Worm (Caenorhabditis elegans): ENCODE measurements around the gene cest-2.1.
A peak's percentile ranks its signal among the peaks of the same experiment; 100 is the strongest.

Gene cest-2.1

DNA sequence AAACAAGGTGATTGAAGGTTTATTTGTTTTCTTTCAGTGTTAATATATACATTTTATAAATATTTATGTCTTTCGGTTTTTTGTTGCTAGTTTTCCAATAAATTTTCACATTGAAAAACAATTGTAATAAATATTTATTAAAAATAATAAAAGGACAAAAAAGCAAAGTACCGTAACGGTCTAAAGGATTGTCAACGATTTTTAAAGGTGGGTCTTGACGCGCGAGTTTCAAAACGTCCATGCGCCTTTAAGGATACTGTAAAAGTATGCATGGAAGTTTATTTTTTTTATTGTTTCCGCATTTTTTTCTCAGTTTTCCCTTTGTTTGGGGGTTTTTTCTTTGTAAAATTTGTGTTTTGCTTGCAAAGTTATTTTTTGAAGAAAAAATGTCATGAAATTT lies 21.6 kb upstream of the cest-2.1 start:
- no peak for TF ChIP-seq hlh-8 (tag; optimal IDR thresholded peaks at IDR 0.05)
- TF ChIP-seq eyg-1 (tag; optimal IDR thresholded peaks at IDR 0.05) = no peak
- no peak for TF ChIP-seq ceh-48 (tag; optimal IDR thresholded peaks at IDR 0.05)
- TF ChIP-seq zip-5 (tag; optimal IDR thresholded peaks at IDR 0.05) = no peak
- TF ChIP-seq tbx-2 (tag; optimal IDR thresholded peaks at IDR 0.05) = no peak
- no peak for TF ChIP-seq dmd-4 (tag; optimal IDR thresholded peaks at IDR 0.05; ENCODE audit: borderline replicate concordance)
- TF ChIP-seq pqm-1 (tag; optimal IDR thresholded peaks at IDR 0.05) = no peak
- no peak for TF ChIP-seq ceh-19 (GFP tag; optimal IDR thresholded peaks at IDR 0.05)
- no peak for TF ChIP-seq lin-11 (tag; optimal IDR thresholded peaks at IDR 0.05)
- TF ChIP-seq ceh-14 (tag; optimal IDR thresholded peaks at IDR 0.05) = no peak
- TF ChIP-seq elt-2 (tag; optimal IDR thresholded peaks at IDR 0.05) = no peak
- no peak for TF ChIP-seq nhr-232 (tag; optimal IDR thresholded peaks at IDR 0.05)
- TF ChIP-seq hlh-6 (tag; optimal IDR thresholded peaks at IDR 0.05) = no peak
- no peak for TF ChIP-seq gmeb-2 (tag; optimal IDR thresholded peaks at IDR 0.05)
- TF ChIP-seq che-1 (tag; optimal IDR thresholded peaks at IDR 0.05) = no peak
- TF ChIP-seq K02D7.2 (tag; optimal IDR thresholded peaks at IDR 0.05) = no peak
- TF ChIP-seq sdc-2 (tag; optimal IDR thresholded peaks at IDR 0.05) = no peak
- no peak for TF ChIP-seq madf-2 (tag; optimal IDR thresholded peaks at IDR 0.05)

DNA sequence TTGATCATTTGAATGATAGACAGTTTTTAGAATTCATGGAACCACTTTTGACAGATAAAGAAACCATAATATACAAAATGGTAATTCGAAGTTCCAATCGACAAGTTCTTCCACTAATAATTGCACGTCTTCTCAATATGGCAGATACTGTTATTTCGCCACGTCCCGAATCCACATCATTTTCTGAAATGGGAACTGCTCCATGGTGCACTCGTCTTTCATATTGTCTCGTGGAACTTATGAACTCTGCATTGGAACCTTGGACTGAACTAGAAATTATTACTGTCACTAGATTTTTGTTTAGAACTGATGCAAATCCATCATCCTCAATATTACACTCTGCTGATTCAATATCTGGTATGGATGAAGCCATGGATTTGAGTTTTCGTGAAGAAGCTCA lies 15.8 kb upstream of the cest-2.1 start:
- no peak for TF ChIP-seq elt-2 (tag; optimal IDR thresholded peaks at IDR 0.05)
- no peak for TF ChIP-seq ceh-9 (tag; optimal IDR thresholded peaks at IDR 0.05)

DNA sequence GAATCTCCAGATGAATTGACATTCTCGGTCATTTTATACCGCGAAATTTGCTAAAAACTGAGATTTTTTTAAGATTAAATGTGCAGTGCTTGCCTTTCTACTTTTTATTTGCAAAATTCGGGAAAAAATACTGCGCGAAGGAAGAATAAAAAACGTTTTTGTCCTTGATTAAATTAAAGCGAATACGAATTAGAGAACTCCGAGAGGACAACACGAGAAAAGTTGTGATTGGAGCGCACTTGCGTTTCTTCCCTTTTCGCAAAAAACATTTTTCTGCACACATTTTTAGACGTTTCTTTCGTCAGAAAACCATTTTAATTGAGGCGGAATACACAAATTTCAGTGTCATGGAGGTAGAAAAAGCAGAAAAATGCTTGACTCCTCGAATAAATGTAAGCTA lies 14.2 kb upstream of the cest-2.1 start, which contains the start of the genes trm-1 and ints-2:
TSS of gene trm-1 (minus strand) at position 175 of the 400 bp plus-strand sequence.
TSS of gene ints-2 (plus strand) at position 249 of the 400 bp plus-strand sequence.
- TF ChIP-seq nfya-1 (tag; optimal IDR thresholded peaks at IDR 0.05) = peak; percentile 2
- TF ChIP-seq ceh-18 (tag; optimal IDR thresholded peaks at IDR 0.05) = peak; percentile 26
- peak; percentile 50 for TF ChIP-seq ceh-31 (tag; optimal IDR thresholded peaks at IDR 0.05)
- no peak for TF ChIP-seq unc-86 (tag; optimal IDR thresholded peaks at IDR 0.05)
- TF ChIP-seq ceh-6 (GFP tag; optimal IDR thresholded peaks at IDR 0.05) = no peak
- no peak for TF ChIP-seq pros-1 (tag; optimal IDR thresholded peaks at IDR 0.05)
- TF ChIP-seq unc-42 (tag; optimal IDR thresholded peaks at IDR 0.05) = peak; percentile 98

DNA sequence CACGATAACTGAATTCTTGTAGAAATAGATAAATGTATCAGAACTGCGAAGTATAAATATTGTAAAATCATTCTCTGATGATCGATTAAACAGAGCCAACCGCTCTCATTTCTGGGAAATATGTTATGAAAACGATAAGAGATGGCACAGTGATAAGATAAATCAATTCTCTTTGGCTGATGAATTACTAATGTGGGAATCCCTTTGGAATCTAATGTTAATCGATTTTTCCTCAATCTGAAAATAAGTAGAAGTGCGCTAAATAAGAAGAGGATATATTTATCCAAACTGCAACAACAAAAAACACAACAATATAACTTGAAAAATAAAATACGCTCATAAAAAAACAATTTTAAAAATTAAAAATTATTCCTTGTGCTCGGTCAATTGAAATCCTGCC lies 11.6 kb upstream of the cest-2.1 start, which contains the start of gene cest-2.3:
TSS of gene cest-2.3 (minus strand) at position 101 of the 400 bp plus-strand sequence.
- TF ChIP-seq elt-2 (tag; optimal IDR thresholded peaks at IDR 0.05) (peak; percentile 40), K02D7.2 (tag; optimal IDR thresholded peaks at IDR 0.05) (no peak), ceh-14 (tag; optimal IDR thresholded peaks at IDR 0.05) (no peak), rnt-1 (tag; optimal IDR thresholded peaks at IDR 0.05) (no peak)

- TF ChIP-seq tbx-7 (tag; optimal IDR thresholded peaks at IDR 0.05) (no peak), ceh-45 (GFP tag; IDR thresholded peaks at IDR 0.05) (no peak), eyg-1 (tag; optimal IDR thresholded peaks at IDR 0.05) (no peak), lim-6 (tag; optimal IDR thresholded peaks at IDR 0.05) (no peak), gmeb-2 (tag; optimal IDR thresholded peaks at IDR 0.05) (no peak), F13H6.1 (tag; optimal IDR thresholded peaks at IDR 0.05) (no peak), tbx-2 (tag; optimal IDR thresholded peaks at IDR 0.05) (no peak), dmd-4 (tag; optimal IDR thresholded peaks at IDR 0.05; ENCODE audit: borderline replicate concordance) (no peak), pros-1 (tag; optimal IDR thresholded peaks at IDR 0.05) (no peak), hlh-15 (tag; optimal IDR thresholded peaks at IDR 0.05) (no peak), ceh-22 (tag; optimal IDR thresholded peaks at IDR 0.05) (no peak), ahr-1 (tag; optimal IDR thresholded peaks at IDR 0.05) (no peak), ref-2 (tag; optimal IDR thresholded peaks at IDR 0.05) (no peak), che-1 (tag; optimal IDR thresholded peaks at IDR 0.05) (no peak), zip-5 (tag; optimal IDR thresholded peaks at IDR 0.05) (no peak), unc-86 (tag; optimal IDR thresholded peaks at IDR 0.05) (no peak), ceh-6 (GFP tag; optimal IDR thresholded peaks at IDR 0.05) (no peak), rnt-1 (tag; optimal IDR thresholded peaks at IDR 0.05) (no peak), ttx-3 (tag; optimal IDR thresholded peaks at IDR 0.05) (no peak)
Measured at ce11 chrV:14179947-14180346, 8.7 kb upstream of the cest-2.1 start, which contains the start of gene ZC376.8. TSS of gene ZC376.8 (plus strand) at chrV:14180247.

Measured in whole organism, late embryonic.